Worm (Caenorhabditis elegans): ENCODE data around the gene coq-2.

ce11 chrIII:6929558-6930167 lies 6.1 kb upstream of the coq-2 start, which contains the start of gene inf-1:
- TF ChIP-seq pha-4 (tag; optimal IDR thresholded peaks at IDR 0.05) (no peak), lin-32 (GFP tag; optimal IDR thresholded peaks at IDR 0.05) (no peak), elt-1 (tag; optimal IDR thresholded peaks at IDR 0.05; ENCODE audit: borderline replicate concordance, insufficient read depth) (no peak), ces-1 (GFP tag; optimal IDR thresholded peaks at IDR 0.05) (no peak), lin-13 (tag; optimal IDR thresholded peaks at IDR 0.05) (no peak)
